Worm (Caenorhabditis elegans): ENCODE results near the gene asp-6.

DNA sequence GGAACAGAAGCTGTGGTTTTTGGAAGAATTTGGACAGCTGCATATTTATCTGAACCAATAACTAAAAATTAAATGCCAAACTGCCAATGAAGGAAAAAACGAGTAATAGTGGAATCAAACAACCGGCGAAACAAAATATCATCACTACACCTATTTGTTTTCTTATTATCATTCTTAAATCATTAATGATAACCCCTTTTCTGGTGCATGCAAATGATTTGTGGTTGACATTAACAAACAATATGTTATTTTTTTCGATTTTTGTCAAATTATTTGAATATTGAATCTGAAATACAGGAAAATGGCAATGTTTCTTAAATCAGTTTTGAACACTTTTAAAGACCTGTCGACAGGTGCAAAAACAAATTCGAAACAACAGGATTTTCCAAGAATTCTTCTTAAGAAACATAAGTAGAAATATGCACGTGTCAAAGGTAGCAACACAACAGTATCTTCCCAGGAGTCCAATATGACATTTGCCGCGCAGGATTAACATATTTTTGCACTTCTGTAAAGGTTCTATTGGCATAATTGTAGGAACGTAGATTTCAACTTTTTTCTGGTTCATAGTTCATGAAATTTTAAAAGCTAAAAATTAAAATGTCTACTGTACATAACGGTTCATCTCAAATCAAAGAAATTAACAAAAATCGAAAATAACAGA, 30.6 kb upstream of the asp-6 start, which contains the start of gene W02D7.5:
- TF ChIP-seq nhr-11 (tag; optimal IDR thresholded peaks at IDR 0.05) (no peak), sox-4 (tag; optimal IDR thresholded peaks at IDR 0.05) (no peak), ahr-1 (tag; optimal IDR thresholded peaks at IDR 0.05) (no peak), unc-42 (tag; optimal IDR thresholded peaks at IDR 0.05) (no peak), F13H6.1 (tag; optimal IDR thresholded peaks at IDR 0.05) (no peak), ama-1 (optimal IDR thresholded peaks at IDR 0.05) (no peak), unc-55 (GFP tag; optimal IDR thresholded peaks at IDR 0.05) (no peak), ceh-45 (GFP tag; IDR thresholded peaks at IDR 0.05) (no peak)
